Worm (Caenorhabditis elegans) whole organism, L4 larva: Measurements from ENCODE around the gene ttr-59.

Source experiments
- F37D6.2 ChIP-seq: sonication (generic microtip); optimal IDR thresholded peaks from 2 replicates; lab custom pipeline; 2016; ENCODE audit warnings: mild to moderate bottlenecking, missing genetic modification characterization, missing compliant biosample characterization
- F49E8.2 ChIP-seq: sonication (generic microtip); optimal IDR thresholded peaks from 2 replicates; lab custom pipeline; 2016; ENCODE audit warnings: missing compliant biosample characterization, mild to moderate bottlenecking, missing genetic modification characterization, borderline replicate concordance
- T20F7.1 ChIP-seq: fragments of 200-800 bp; sonication (Bioruptor generic); optimal IDR thresholded peaks from 2 replicates; lab custom pipeline; 2018; ENCODE audit warnings: mild to moderate bottlenecking, missing genetic modification characterization, missing compliant biosample characterization
- Y105C5A.15 ChIP-seq: fragments of 200-800 bp; sonication (Bioruptor generic); IDR thresholded peaks from 2 replicates; pipeline ENCODE4 v1.3.6; 2022; ENCODE audit warnings: missing genetic modification characterization, missing compliant biosample characterization
- aly-2 ChIP-seq: sonication (generic microtip); optimal IDR thresholded peaks from 2 replicates; lab custom pipeline; 2018; ENCODE audit warnings: missing biosample characterization, missing genetic modification characterization
- ceh-20 ChIP-seq: fragments of 200-800 bp; sonication (Bioruptor generic); IDR thresholded peaks from 2 replicates; pipeline ENCODE4 v1.3.6; 2022; ENCODE audit warnings: missing genetic modification reagents, missing genetic modification characterization, missing compliant biosample characterization
- ceh-28 ChIP-seq: fragments of 150-350 bp; optimal IDR thresholded peaks from 2 replicates; lab custom pipeline; 2014; ENCODE audit warnings: missing biosample characterization, missing genetic modification reagents, missing genetic modification characterization
- ceh-82 ChIP-seq: sonication (generic microtip); optimal IDR thresholded peaks from 2 replicates; lab custom pipeline; 2017; ENCODE audit warnings: missing biosample characterization, missing genetic modification characterization
- daf-16 ChIP-seq, 3 experiments: sonication (generic microtip); optimal IDR thresholded peaks; 2 replicates each; lab custom pipeline; 2016 to 2017; ENCODE audit warnings: missing genetic modification characterization in 3 of 3, missing genetic modification reagents in 3 of 3, mild to moderate bottlenecking in 2 of 3, missing compliant biosample characterization in 2 of 3, missing biosample characterization in 1 of 3, moderate library complexity in 1 of 3
- daf-8 ChIP-seq: fragments of 200-800 bp; sonication (Bioruptor generic); IDR thresholded peaks from 2 replicates; pipeline ENCODE4 v1.3.6; 2022; ENCODE audit warnings: missing genetic modification characterization, missing compliant biosample characterization
- dmd-6 ChIP-seq: fragments of 200-800 bp; sonication (Bioruptor generic); IDR thresholded peaks from 2 replicates; pipeline ENCODE4 v1.3.6; 2022; ENCODE audit warnings: missing genetic modification reagents, missing genetic modification characterization, missing compliant biosample characterization
- dmd-9 ChIP-seq: fragments of 200-800 bp; sonication (Bioruptor generic); IDR thresholded peaks from 2 replicates; pipeline ENCODE4 v1.3.6; 2022; ENCODE audit warnings: missing genetic modification reagents, missing genetic modification characterization, missing compliant biosample characterization
- duxl-1 ChIP-seq: sonication (generic microtip); optimal IDR thresholded peaks from 2 replicates; lab custom pipeline; 2016; ENCODE audit warnings: mild to moderate bottlenecking, missing genetic modification characterization, moderate library complexity, missing compliant biosample characterization; ENCODE audit not compliant: poor library complexity
- dve-1 ChIP-seq: sonication (generic microtip); optimal IDR thresholded peaks from 2 replicates; lab custom pipeline; 2017; ENCODE audit warnings: antibody characterized with exemption, mild to moderate bottlenecking, missing genetic modification characterization, missing compliant biosample characterization; ENCODE audit not compliant: insufficient read depth
- egl-27 ChIP-seq: sonication (generic microtip); optimal IDR thresholded peaks from 3 replicates; lab custom pipeline; 2017; ENCODE audit warnings: missing biosample characterization, missing genetic modification reagents, missing genetic modification characterization
- egl-43 ChIP-seq: fragments of 200-800 bp; sonication (Bioruptor generic); IDR thresholded peaks from 2 replicates; pipeline ENCODE4 v1.3.6; 2022; ENCODE audit warnings: missing genetic modification reagents, missing genetic modification characterization, missing compliant biosample characterization
- fkh-10 ChIP-seq: fragments of 150-350 bp; optimal IDR thresholded peaks from 2 replicates; lab custom pipeline; 2014; ENCODE audit warnings: missing biosample characterization, missing genetic modification reagents, missing genetic modification characterization
- hlh-11 ChIP-seq: fragments of 200-800 bp; sonication (Bioruptor generic); optimal IDR thresholded peaks from 2 replicates; lab custom pipeline; 2018; ENCODE audit warnings: mild to moderate bottlenecking, missing genetic modification characterization, missing compliant biosample characterization
- hlh-30 ChIP-seq: sonication (generic microtip); optimal IDR thresholded peaks from 2 replicates; lab custom pipeline; 2017; ENCODE audit warnings: antibody characterized with exemption, mild to moderate bottlenecking, missing genetic modification characterization, missing compliant biosample characterization; ENCODE audit not compliant: insufficient read depth
- hmg-1.1 ChIP-seq: fragments of 200-800 bp; sonication (Bioruptor generic); IDR thresholded peaks from 2 replicates; pipeline ENCODE4 v1.3.6; 2022; ENCODE audit warnings: missing genetic modification reagents, missing genetic modification characterization, missing compliant biosample characterization
- lim-7 ChIP-seq: fragments of 200-800 bp; sonication (Bioruptor generic); IDR thresholded peaks from 2 replicates; pipeline ENCODE4 v1.3.6; 2022; ENCODE audit warnings: missing genetic modification characterization, missing compliant biosample characterization
- lin-38 ChIP-seq: fragments of 200-800 bp; sonication (Bioruptor generic); IDR thresholded peaks from 2 replicates; pipeline ENCODE4 v1.3.6; 2022; ENCODE audit warnings: missing genetic modification reagents, missing genetic modification characterization, missing compliant biosample characterization
- mdl-1 ChIP-seq, 2 experiments: fragments of 150-350 bp in 1 of 2; sonication (generic microtip) in 1 of 2; optimal IDR thresholded peaks; 2 replicates each; lab custom pipeline; 2014 to 2017; ENCODE audit warnings: missing biosample characterization in 2 of 2, missing genetic modification characterization in 2 of 2
- mdt-29 ChIP-seq: fragments of 200-800 bp; sonication (Bioruptor generic); IDR thresholded peaks from 2 replicates; pipeline ENCODE4 v1.3.6; 2022; ENCODE audit warnings: missing genetic modification reagents, missing genetic modification characterization, missing compliant biosample characterization
- mep-1 ChIP-seq: fragments of 150-350 bp; sonication (generic microtip); optimal IDR thresholded peaks from 3 replicates; lab custom pipeline; 2014; ENCODE audit warnings: missing biosample characterization, missing genetic modification characterization
- mxl-3 ChIP-seq: fragments of 200-800 bp; sonication (Bioruptor generic); optimal IDR thresholded peaks from 2 replicates; lab custom pipeline; 2018; ENCODE audit warnings: mild to moderate bottlenecking, missing genetic modification characterization, missing compliant biosample characterization
- nhr-102 ChIP-seq: sonication (generic microtip); optimal IDR thresholded peaks from 2 replicates; lab custom pipeline; 2016; ENCODE audit warnings: mild to moderate bottlenecking, missing genetic modification characterization, moderate library complexity, missing compliant biosample characterization
- nhr-28 ChIP-seq: fragments of 150-350 bp; optimal IDR thresholded peaks from 2 replicates; lab custom pipeline; 2014; ENCODE audit warnings: missing biosample characterization, missing genetic modification characterization
- nhr-41 ChIP-seq: fragments of 200-800 bp; sonication (Bioruptor generic); IDR thresholded peaks from 2 replicates; pipeline ENCODE4 v1.3.6; 2022; ENCODE audit warnings: missing genetic modification reagents, missing genetic modification characterization, missing compliant biosample characterization
- nhr-48 ChIP-seq: sonication (generic microtip); optimal IDR thresholded peaks from 2 replicates; lab custom pipeline; 2016; ENCODE audit warnings: mild to moderate bottlenecking, missing genetic modification characterization, missing compliant biosample characterization
- nhr-77 ChIP-seq: fragments of 150-350 bp; optimal IDR thresholded peaks from 2 replicates; lab custom pipeline; 2014; ENCODE audit warnings: missing biosample characterization, missing genetic modification characterization
- php-3 ChIP-seq: fragments of 200-800 bp; sonication (Bioruptor generic); IDR thresholded peaks from 2 replicates; pipeline ENCODE4 v1.3.6; 2022; ENCODE audit warnings: missing genetic modification reagents, missing genetic modification characterization, missing compliant biosample characterization
- pqm-1 ChIP-seq: sonication (generic microtip); optimal IDR thresholded peaks from 2 replicates; lab custom pipeline; 2017; ENCODE audit warnings: missing biosample characterization, missing genetic modification characterization
- set-16 ChIP-seq: fragments of 200-800 bp; sonication (Bioruptor generic); IDR thresholded peaks from 2 replicates; pipeline ENCODE4 v1.3.6; 2022; ENCODE audit warnings: missing genetic modification reagents, missing genetic modification characterization, missing compliant biosample characterization
- skn-1 ChIP-seq: fragments of 150-350 bp; optimal IDR thresholded peaks from 2 replicates; lab custom pipeline; 2014; ENCODE audit warnings: missing biosample characterization, missing genetic modification characterization
- tra-1 ChIP-seq: fragments of 200-800 bp; sonication (Bioruptor generic); IDR thresholded peaks from 2 replicates; pipeline ENCODE4 v1.3.6; 2022; ENCODE audit warnings: missing genetic modification reagents, missing genetic modification characterization, missing compliant biosample characterization
- unc-62 ChIP-seq, 3 experiments: fragments of 150-350 bp in 1 of 3; sonication (generic microtip); optimal IDR thresholded peaks in 2 of 3; peaks in 1 of 3; 1 replicate in 1 of 3; 2 replicates in 2 of 3; lab custom pipeline; 2014 to 2017; ENCODE audit warnings: missing biosample characterization in 3 of 3, missing genetic modification characterization in 3 of 3, missing genetic modification reagents in 3 of 3, missing genotype in 1 of 3
- zfp-3 ChIP-seq: fragments of 200-800 bp; sonication (Bioruptor generic); conservative IDR thresholded peaks from 2 replicates; pipeline ENCODE4 v1.3.6; 2022; ENCODE audit warnings: missing genetic modification reagents, missing genetic modification characterization, missing compliant biosample characterization

Gene ttr-59

ce11 chrX:7296310-7296709, 33.3 kb upstream of the ttr-59 start:
- TF ChIP-seq lin-38 (GFP tag; lab: Robert Waterston, UW) (0 out of 2 replicates have a peak, but pooled peaks have one; percentile 16), nhr-48 (tag; lab: Kevin White, UChicago) (peak; percentile 17), hlh-11 (tag; lab: Kevin White, UChicago) (peak; percentile 51), dve-1 (tag; lab: Kevin White, UChicago) (peak; percentile 25), dmd-6 (GFP tag; lab: Robert Waterston, UW) (peak; percentile 84), duxl-1 (tag; lab: Kevin White, UChicago) (no peak), tra-1 (GFP tag; lab: Robert Waterston, UW) (peak; percentile 84), T20F7.1 (GFP tag; lab: Kevin White, UChicago) (peak; percentile 17), F49E8.2 (no peak), nhr-41 (GFP tag; lab: Robert Waterston, UW) (0 out of 2 replicates have a peak, but pooled peaks have one; percentile 6), hmg-1.1 (GFP tag; lab: Robert Waterston, UW) (no peak)

ce11 chrX:7298652-7299051, 31.0 kb upstream of the ttr-59 start, which contains the start of gene K03A1.4:
Gene K03A1.4 (minus strand): TSS chrX:7298752.
- TF ChIP-seq lim-7 (GFP tag; lab: Robert Waterston, UW) (no peak), egl-43 (GFP tag; lab: Robert Waterston, UW) (no peak), ceh-82 (tag; lab: Kevin White, UChicago) (no peak), unc-62 (GFP tag; optimal IDR thresholded peaks at IDR 0.05 in 1 of 2; lab: Kevin White, UChicago) (peak in 1 of 2 experiments; percentile 53), unc-62 (tag; optimal IDR thresholded peaks at IDR 0.05; lab: Kevin White, UChicago) (no peak), hlh-11 (tag; lab: Kevin White, UChicago) (no peak)

- TF ChIP-seq fkh-10 (GFP tag; lab: Kevin White, UChicago) = no peak
- peak in 1 of 2 experiments; percentile 3 for TF ChIP-seq unc-62 (GFP tag; optimal IDR thresholded peaks at IDR 0.05 in 1 of 2; lab: Kevin White, UChicago)
- TF ChIP-seq unc-62 (tag; optimal IDR thresholded peaks at IDR 0.05; lab: Kevin White, UChicago) = no peak
- TF ChIP-seq daf-8 (GFP tag; lab: Robert Waterston, UW) = no peak
- TF ChIP-seq ceh-28 (tag; lab: Kevin White, UChicago) = no peak
- TF ChIP-seq daf-16 (GFP tag; optimal IDR thresholded peaks at IDR 0.05; lab: Kevin White, UChicago) = no peak
- peak; percentile 46 for TF ChIP-seq daf-16 (tag; optimal IDR thresholded peaks at IDR 0.05; lab: Kevin White, UChicago)
- TF ChIP-seq dve-1 (tag; lab: Kevin White, UChicago) = peak; percentile 65
- peak; percentile 54; the same call in 1 of the 2 replicates for TF ChIP-seq dmd-6 (GFP tag; lab: Robert Waterston, UW)
- TF ChIP-seq tra-1 (GFP tag; lab: Robert Waterston, UW) = 0 out of 2 replicates have a peak, but pooled peaks have one; percentile 7
- peak; percentile 48 for TF ChIP-seq pqm-1 (tag; lab: Kevin White, UChicago)
- no peak for TF ChIP-seq zfp-3 (GFP tag; lab: Robert Waterston, UW)
- TF ChIP-seq duxl-1 (tag; lab: Kevin White, UChicago) = no peak
- TF ChIP-seq egl-27 (tag; lab: Kevin White, UChicago) = no peak
- peak; percentile 34 for TF ChIP-seq hlh-11 (tag; lab: Kevin White, UChicago)
- peak; percentile 47; the same call in 1 of the 2 replicates for TF ChIP-seq php-3 (GFP tag; lab: Robert Waterston, UW)
- TF ChIP-seq, all 104 proteins: peak for 8
These were observed 26.5 kb upstream of the ttr-59 start for ce11 chrX:7303115-7303514.

ce11 chrX:7305520-7306186, 24.0 kb upstream of the ttr-59 start, which contains the start of gene sur-5:
Gene sur-5 (minus strand): TSS chrX:7305570.
- TF ChIP-seq mxl-3 (peak; percentile 62), dmd-9 (no peak), mep-1 (peak; percentile 30), ceh-20 (GFP tag; lab: Robert Waterston, UW) (no peak), lin-38 (GFP tag; lab: Robert Waterston, UW) (no peak), F37D6.2 (no peak), nhr-28 (tag; lab: Kevin White, UChicago) (peak; percentile 47), hlh-30 (tag; lab: Kevin White, UChicago) (peak; percentile 54), skn-1 (no peak), dve-1 (tag; lab: Kevin White, UChicago) (peak; percentile 74), set-16 (GFP tag; lab: Robert Waterston, UW) (no peak), pqm-1 (tag; lab: Kevin White, UChicago) (peak; percentile 81), nhr-102 (tag; lab: Kevin White, UChicago) (peak; percentile 52), mdt-29 (GFP tag; lab: Robert Waterston, UW) (0 out of 2 replicates have a peak, but pooled peaks have one; percentile 23), aly-2 (tag; lab: Kevin White, UChicago) (no peak), T20F7.1 (GFP tag; lab: Kevin White, UChicago) (no peak), Y105C5A.15 (GFP tag; lab: Robert Waterston, UW) (no peak), nhr-48 (tag; lab: Kevin White, UChicago) (peak; percentile 84), dmd-6 (GFP tag; lab: Robert Waterston, UW) (peak; percentile 61), hlh-11 (tag; lab: Kevin White, UChicago) (peak; percentile 81), daf-16 (GFP tag; optimal IDR thresholded peaks at IDR 0.05; lab: Kevin White, UChicago) (no peak), daf-16 (tag; optimal IDR thresholded peaks at IDR 0.05; lab: Kevin White, UChicago) (peak; percentile 86), mdl-1 (tag; optimal IDR thresholded peaks at IDR 0.05; lab: Kevin White, UChicago) (peak in 1 of 2 experiments; percentile 59), nhr-77 (tag; lab: Kevin White, UChicago) (peak; percentile 20)
